Fruit fly (Drosophila melanogaster) whole organism, embryonic: ENCODE results near the gene dsx-c73A.

ENCODE experiments used
- Blimp-1 ChIP-seq: fragments of 200-800 bp; sonication (Bioruptor generic); optimal IDR thresholded peaks from 3 replicates; lab custom pipeline; 2018; ENCODE audit warnings: missing biosample characterization, missing genetic modification characterization, mild to moderate bottlenecking, moderate library complexity, missing genetic modification reagents
- CG10147 ChIP-seq: fragments of 200-800 bp; sonication (Bioruptor generic); optimal IDR thresholded peaks from 2 replicates; lab custom pipeline; 2019; ENCODE audit warnings: missing biosample characterization, mild to moderate bottlenecking, missing genetic modification characterization, moderate library complexity
- CG11504 ChIP-seq: fragments of 200-800 bp; sonication (Bioruptor generic); optimal IDR thresholded peaks from 3 replicates; lab custom pipeline; 2019; ENCODE audit warnings: missing biosample characterization, mild to moderate bottlenecking, missing genetic modification characterization, moderate library complexity
- CG12071 ChIP-seq: fragments of 200-800 bp; sonication (Bioruptor generic); optimal IDR thresholded peaks from 3 replicates; lab custom pipeline; 2018; ENCODE audit warnings: missing biosample characterization, mild to moderate bottlenecking, missing genetic modification characterization
- CG12219 ChIP-seq: fragments of 200-800 bp; sonication (Bioruptor generic); optimal IDR thresholded peaks from 3 replicates; lab custom pipeline; 2018; ENCODE audit warnings: missing biosample characterization, mild to moderate bottlenecking, missing genetic modification characterization
- CG1233 ChIP-seq: fragments of 200-800 bp; sonication (Bioruptor generic); optimal IDR thresholded peaks from 4 replicates; lab custom pipeline; 2018; ENCODE audit warnings: missing biosample characterization, mild to moderate bottlenecking, missing genetic modification characterization
- CG14710 ChIP-seq: fragments of 200-800 bp; sonication (Bioruptor generic); optimal IDR thresholded peaks from 3 replicates; lab custom pipeline; 2019; ENCODE audit warnings: missing biosample characterization, mild to moderate bottlenecking, missing genetic modification characterization, moderate library complexity
- CG1529 ChIP-seq: fragments of 200-800 bp; sonication (Bioruptor generic); optimal IDR thresholded peaks from 3 replicates; lab custom pipeline; 2018; ENCODE audit warnings: missing biosample characterization, missing genetic modification characterization
- CG15601 ChIP-seq: fragments of 200-800 bp; sonication (Bioruptor generic); optimal IDR thresholded peaks from 3 replicates; lab custom pipeline; 2019; ENCODE audit warnings: missing biosample characterization, mild to moderate bottlenecking, missing genetic modification characterization, moderate library complexity
- CG1603 ChIP-seq: fragments of 200-800 bp; sonication (Bioruptor generic); optimal IDR thresholded peaks from 2 replicates; lab custom pipeline; 2019; ENCODE audit warnings: missing biosample characterization, mild to moderate bottlenecking, missing genetic modification characterization, moderate library complexity
- CG17568 ChIP-seq: fragments of 200-800 bp; sonication (Bioruptor generic); optimal IDR thresholded peaks from 2 replicates; lab custom pipeline; 2018; ENCODE audit warnings: missing biosample characterization, mild to moderate bottlenecking, missing genetic modification characterization, moderate library complexity
- CG18262 ChIP-seq: fragments of 200-800 bp; optimal IDR thresholded peaks from 3 replicates; lab custom pipeline; 2019; ENCODE audit warnings: missing biosample characterization, mild to moderate bottlenecking, missing genetic modification characterization, moderate library complexity
- CG2678 ChIP-seq: fragments of 200-800 bp; sonication (Bioruptor generic); optimal IDR thresholded peaks from 3 replicates; lab custom pipeline; 2019; ENCODE audit warnings: missing biosample characterization, mild to moderate bottlenecking, missing genetic modification characterization, moderate library complexity
- CG4282 ChIP-seq: fragments of 200-800 bp; sonication (Bioruptor generic); optimal IDR thresholded peaks from 2 replicates; lab custom pipeline; 2016; ENCODE audit warnings: missing biosample characterization, missing genetic modification characterization
- CG43689 ChIP-seq: fragments of 200-800 bp; sonication (Bioruptor generic); IDR thresholded peaks from 2 replicates; pipeline ENCODE4 v1.3.6; 2022; ENCODE audit warnings: missing biosample characterization, missing genetic modification characterization
- CG4854 ChIP-seq: fragments of 200-800 bp; sonication (Bioruptor generic); optimal IDR thresholded peaks from 2 replicates; lab custom pipeline; 2016; ENCODE audit warnings: missing biosample characterization, missing genetic modification characterization, inconsistent platforms
- CG5180 ChIP-seq: fragments of 200-800 bp; sonication (Bioruptor generic); optimal IDR thresholded peaks from 3 replicates; lab custom pipeline; 2017; ENCODE audit warnings: missing biosample characterization, missing genetic modification characterization, mild to moderate bottlenecking, moderate library complexity, missing genetic modification reagents
- CG5245 ChIP-seq: fragments of 200-800 bp; sonication (Bioruptor generic); optimal IDR thresholded peaks from 3 replicates; lab custom pipeline; 2016; ENCODE audit warnings: missing biosample characterization, missing genetic modification characterization
- CG6813 ChIP-seq: fragments of 200-800 bp; sonication (Bioruptor generic); optimal IDR thresholded peaks from 2 replicates; lab custom pipeline; 2017; ENCODE audit warnings: missing biosample characterization, missing genetic modification characterization, mild to moderate bottlenecking, moderate library complexity, missing genetic modification reagents
- CG7372 ChIP-seq: fragments of 200-800 bp; sonication (Bioruptor generic); IDR thresholded peaks from 2 replicates; pipeline ENCODE4 v1.3.6; 2022; ENCODE audit warnings: missing biosample characterization, missing genetic modification characterization
- CG8924 ChIP-seq: fragments of 200-800 bp; optimal IDR thresholded peaks from 3 replicates; lab custom pipeline; 2019; ENCODE audit warnings: missing biosample characterization, mild to moderate bottlenecking, missing genetic modification characterization, moderate library complexity
- CG8944 ChIP-seq: fragments of 200-800 bp; sonication (Bioruptor generic); optimal IDR thresholded peaks from 3 replicates; lab custom pipeline; 2016; ENCODE audit warnings: missing biosample characterization, missing genetic modification characterization
- CG9727 ChIP-seq: fragments of 200-800 bp; sonication (Bioruptor generic); optimal IDR thresholded peaks from 3 replicates; lab custom pipeline; 2017; ENCODE audit warnings: missing biosample characterization, mild to moderate bottlenecking, missing genetic modification characterization
- ERR ChIP-seq: fragments of 200-800 bp; sonication (Bioruptor generic); optimal IDR thresholded peaks from 2 replicates; lab custom pipeline; 2016; ENCODE audit warnings: missing biosample characterization, missing genetic modification characterization
- HLH54F ChIP-seq: fragments of 200-800 bp; sonication (Bioruptor generic); optimal IDR thresholded peaks from 3 replicates; lab custom pipeline; 2016; ENCODE audit warnings: missing biosample characterization, missing genetic modification characterization
- Lhr ChIP-seq: fragments of 200-800 bp; sonication (Bioruptor generic); optimal IDR thresholded peaks from 3 replicates; lab custom pipeline; 2017; ENCODE audit warnings: mild to moderate bottlenecking, missing biosample characterization, missing genetic modification reagents, missing genetic modification characterization
- Max ChIP-seq: fragments of 200-800 bp; sonication (Bioruptor generic); optimal IDR thresholded peaks from 2 replicates; lab custom pipeline; 2016; ENCODE audit warnings: missing biosample characterization, mild to moderate bottlenecking, missing genetic modification characterization
- PHDP ChIP-seq: fragments of 200-800 bp; sonication (Bioruptor generic); optimal IDR thresholded peaks from 3 replicates; lab custom pipeline; 2018; ENCODE audit warnings: missing biosample characterization, mild to moderate bottlenecking, missing genetic modification characterization, moderate library complexity
- Sry-β ChIP-seq: fragments of 200-800 bp; sonication (Bioruptor generic); optimal IDR thresholded peaks from 2 replicates; lab custom pipeline; 2018; ENCODE audit warnings: missing biosample characterization, mild to moderate bottlenecking, missing genetic modification characterization, moderate library complexity
- Trl ChIP-seq, 3 experiments: fragments of >200 bp in 2 of 3; fragments of 200-800 bp in 1 of 3; sonication (Bioruptor generic) in 1 of 3; optimal IDR thresholded peaks; 2 replicates in 1 of 3; 3 replicates in 2 of 3; lab custom pipeline; 2016 to 2017; ENCODE audit warnings: missing biosample characterization in 1 of 3, missing genetic modification characterization in 1 of 3
- bbx ChIP-seq: fragments of 200-800 bp; sonication (Bioruptor generic); IDR thresholded peaks from 2 replicates; pipeline ENCODE4 v1.3.6; 2022; ENCODE audit warnings: missing biosample characterization, missing genetic modification characterization; ENCODE audit not compliant: partially characterized antibody
- bsh ChIP-seq, 2 experiments: fragments of 200-800 bp; sonication (Bioruptor generic); optimal IDR thresholded peaks; 2 replicates each; lab custom pipeline; 2017 to 2018; ENCODE audit warnings: mild to moderate bottlenecking in 2 of 2, missing biosample characterization in 2 of 2, missing genetic modification characterization in 2 of 2, moderate library complexity in 1 of 2
- ci ChIP-seq: fragments of 200-800 bp; sonication (Bioruptor generic); IDR thresholded peaks from 3 replicates; pipeline ENCODE4 v1.3.6; 2022; ENCODE audit warnings: missing biosample characterization, missing genetic modification characterization
- croc ChIP-seq: fragments of 200-800 bp; sonication (Bioruptor generic); conservative IDR thresholded peaks from 3 replicates; pipeline ENCODE4 v1.3.6; 2022; ENCODE audit warnings: missing biosample characterization, missing genetic modification characterization
- da ChIP-seq: fragments of 200-800 bp; sonication (Bioruptor generic); optimal IDR thresholded peaks from 2 replicates; lab custom pipeline; 2016; ENCODE audit warnings: missing biosample characterization, missing genetic modification characterization
- dmrt99B ChIP-seq: fragments of 200-800 bp; sonication (Bioruptor generic); optimal IDR thresholded peaks from 2 replicates; lab custom pipeline; 2018; ENCODE audit warnings: missing biosample characterization, mild to moderate bottlenecking, missing genetic modification characterization, moderate library complexity
- en ChIP-seq: fragments of 200-800 bp; sonication (Bioruptor generic); optimal IDR thresholded peaks from 2 replicates; lab custom pipeline; 2016; ENCODE audit warnings: missing biosample characterization, missing genetic modification characterization
- hbn ChIP-seq: fragments of 200-800 bp; sonication (Bioruptor generic); IDR thresholded peaks from 2 replicates; pipeline ENCODE4 v1.3.6; 2022; ENCODE audit warnings: missing biosample characterization, missing genetic modification characterization; ENCODE audit not compliant: partially characterized antibody
- ind ChIP-seq: fragments of 200-800 bp; sonication (Bioruptor generic); optimal IDR thresholded peaks from 3 replicates; lab custom pipeline; 2016; ENCODE audit warnings: missing biosample characterization, missing genetic modification characterization
- kni ChIP-seq: fragments of 200-800 bp; sonication (Bioruptor generic); optimal IDR thresholded peaks from 3 replicates; lab custom pipeline; 2017; ENCODE audit warnings: mild to moderate bottlenecking, missing biosample characterization, missing genetic modification reagents, missing genetic modification characterization
- nau ChIP-seq: fragments of 200-800 bp; sonication (Bioruptor generic); optimal IDR thresholded peaks from 3 replicates; lab custom pipeline; 2017; ENCODE audit warnings: missing biosample characterization, mild to moderate bottlenecking, missing genetic modification characterization, missing genetic modification reagents
- odd ChIP-seq: fragments of 200-800 bp; sonication (Bioruptor generic); optimal IDR thresholded peaks from 2 replicates; lab custom pipeline; 2017; ENCODE audit warnings: missing biosample characterization, mild to moderate bottlenecking, missing genetic modification characterization
- pan ChIP-seq, 4 experiments: fragments of >200 bp in 3 of 4; fragments of 200-800 bp in 1 of 4; sonication (Bioruptor generic) in 1 of 4; optimal IDR thresholded peaks in 3 of 4; IDR thresholded peaks in 1 of 4; 2 replicates each; pipeline versions ENCODE4 v1.3.6 to Lab custom; 2017 to 2022; ENCODE audit warnings: missing biosample characterization in 2 of 4, missing genetic modification characterization in 2 of 4, mixed read lengths in 1 of 4
- pum ChIP-seq: fragments of 200-800 bp; sonication (Bioruptor generic); optimal IDR thresholded peaks from 2 replicates; lab custom pipeline; 2016; ENCODE audit warnings: missing biosample characterization, missing genetic modification characterization
- seq ChIP-seq: fragments of 200-800 bp; sonication (Bioruptor generic); IDR thresholded peaks from 2 replicates; pipeline ENCODE4 v1.3.6; 2022; ENCODE audit warnings: missing biosample characterization, missing genetic modification characterization
- sima ChIP-seq: fragments of 200-800 bp; sonication (Bioruptor generic); optimal IDR thresholded peaks from 2 replicates; lab custom pipeline; 2016; ENCODE audit warnings: missing biosample characterization, missing genetic modification characterization
- slp2 ChIP-seq: fragments of 200-800 bp; sonication (Bioruptor generic); optimal IDR thresholded peaks from 2 replicates; lab custom pipeline; 2016; ENCODE audit warnings: missing biosample characterization, missing genetic modification characterization
- sna ChIP-seq: fragments of 200-800 bp; sonication (Bioruptor generic); IDR thresholded peaks from 2 replicates; pipeline ENCODE4 v1.3.6; 2022; ENCODE audit warnings: missing biosample characterization, missing genetic modification characterization; ENCODE audit not compliant: partially characterized antibody
- sqz ChIP-seq: fragments of 200-800 bp; sonication (Bioruptor generic); optimal IDR thresholded peaks from 3 replicates; lab custom pipeline; 2018; ENCODE audit warnings: missing biosample characterization, mild to moderate bottlenecking, missing genetic modification characterization
- zen2 ChIP-seq: fragments of 200-800 bp; sonication (Bioruptor generic); IDR thresholded peaks from 3 replicates; pipeline ENCODE4 v1.3.6; 2022; ENCODE audit warnings: missing biosample characterization, missing genetic modification characterization; ENCODE audit not compliant: partially characterized antibody

dsx-c73A gene

dm6 chr3L:16431056-16431455 lies 20.7 kb downstream of the dsx-c73A start (continued):
- TF ChIP-seq CG17568 (peak; percentile 27), sqz (GFP tag; lab: Kevin White, UChicago) (peak; percentile 29), pum (GFP tag; lab: Kevin White, UChicago) (no peak), CG12219 (GFP tag; lab: Kevin White, UChicago) (no peak), CG1603 (tag; lab: Kevin White, UChicago) (peak; percentile 1), CG11504 (peak; percentile 9), en (GFP tag; lab: Kevin White, UChicago) (no peak), CG7372 (GFP tag; lab: Robert Waterston, UW) (no peak), CG15601 (tag; lab: Kevin White, UChicago) (peak; percentile 42), CG1529 (GFP tag; lab: Kevin White, UChicago) (peak; percentile 8), CG8944 (GFP tag; lab: Kevin White, UChicago) (no peak), hbn (GFP tag; lab: Robert Waterston, UW) (no peak), HLH54F (no peak), CG14710 (peak; percentile 3), ERR (no peak), ci (GFP tag; lab: Robert Waterston, UW) (0 out of 3 replicates have a peak, but pooled peaks have one; percentile 23), nau (GFP tag; lab: Kevin White, UChicago) (peak; percentile 24), CG9727 (GFP tag; lab: Kevin White, UChicago) (no peak), bsh (GFP tag; optimal IDR thresholded peaks at IDR 0.05; lab: Kevin White, UChicago) (peak in 1 of 2 experiments; percentile 23), dmrt99B (tag; lab: Kevin White, UChicago) (peak; percentile 18), CG2678 (peak; percentile 29), CG1233 (GFP tag; lab: Kevin White, UChicago) (no peak), zen2 (GFP tag; lab: Robert Waterston, UW) (no peak), CG18262 (tag; lab: Kevin White, UChicago) (peak; percentile 16), CG5180 (GFP tag; lab: Kevin White, UChicago) (peak; percentile 26), odd (GFP tag; lab: Kevin White, UChicago) (peak; percentile 0), CG10147 (no peak), CG12071 (GFP tag; lab: Kevin White, UChicago) (peak; percentile 26), seq (GFP tag; lab: Robert Waterston, UW) (no peak), CG6813 (GFP tag; lab: Kevin White, UChicago) (peak; percentile 36), PHDP (tag; lab: Kevin White, UChicago) (peak; percentile 9), Max (GFP tag; lab: Kevin White, UChicago) (no peak), ind (GFP tag; lab: Kevin White, UChicago) (no peak), CG4282 (GFP tag; lab: Kevin White, UChicago) (no peak), sna (GFP tag; lab: Robert Waterston, UW) (no peak), slp2 (GFP tag; lab: Kevin White, UChicago) (no peak), Sry-β (no peak), kni (GFP tag; lab: Kevin White, UChicago) (peak; percentile 1)

dm6 chr3L:16429451-16429850 lies 22.3 kb downstream of the dsx-c73A start:
- TF ChIP-seq pan (optimal IDR thresholded peaks at IDR 0.05; lab: Kevin White, UChicago) = no peak
- TF ChIP-seq pan (GFP tag; optimal IDR thresholded peaks at IDR 0.05 in 1 of 2, IDR thresholded peaks at IDR 0.05 in 1 of 2) = no peak
- TF ChIP-seq Lhr (GFP tag; lab: Kevin White, UChicago) = no peak
- no peak for TF ChIP-seq CG43689 (GFP tag; lab: Robert Waterston, UW)
- TF ChIP-seq CG5245 (GFP tag; lab: Kevin White, UChicago) = no peak
- no peak for TF ChIP-seq bbx (GFP tag; lab: Robert Waterston, UW)
- TF ChIP-seq Trl (optimal IDR thresholded peaks at IDR 0.05; lab: Kevin White, UChicago) = no peak
- TF ChIP-seq Trl (GFP tag; optimal IDR thresholded peaks at IDR 0.05; lab: Kevin White, UChicago) = peak; percentile 16
- TF ChIP-seq CG4854 = no peak
- TF ChIP-seq da (GFP tag; lab: Kevin White, UChicago) = no peak
- TF ChIP-seq Blimp-1 (GFP tag; lab: Kevin White, UChicago) = peak; percentile 53
- TF ChIP-seq CG8924 = no peak
- no peak for TF ChIP-seq croc
- no peak for TF ChIP-seq sima (GFP tag; lab: Kevin White, UChicago)
